Worm (Caenorhabditis elegans) whole organism, early embryonic: ENCODE data around the gene F01D5.3.
"Not testable (repeated sequence)": the region's sequence is repeated elsewhere in the genome, so short reads cannot be mapped to it uniquely, and the experiment has no call there.

Experiments
- ama-1 ChIP-seq: fragments of 150-350 bp; optimal IDR thresholded peaks from 2 replicates; lab custom pipeline; 2014
- ceh-36 ChIP-seq: sonication (generic microtip); optimal IDR thresholded peaks from 2 replicates; lab custom pipeline; 2016; ENCODE audit warnings: missing genetic modification characterization, inconsistent platforms, missing compliant biosample characterization
- flt-1 ChIP-seq: fragments of 200-800 bp; sonication (Bioruptor generic); IDR thresholded peaks from 2 replicates; pipeline ENCODE4 v1.3.6; 2022; ENCODE audit warnings: missing genetic modification characterization, missing compliant biosample characterization
- hmbx-1 ChIP-seq: sonication (generic microtip); optimal IDR thresholded peaks from 2 replicates; lab custom pipeline; 2016; ENCODE audit warnings: mild to moderate bottlenecking, missing genetic modification characterization, missing compliant biosample characterization
- hnd-1 ChIP-seq: sonication (generic microtip); optimal IDR thresholded peaks from 2 replicates; lab custom pipeline; 2016; ENCODE audit warnings: missing genetic modification characterization, missing compliant biosample characterization
- sea-1 ChIP-seq: fragments of 200-800 bp; sonication (Bioruptor generic); conservative IDR thresholded peaks from 2 replicates; pipeline ENCODE4 v1.3.6; 2022; ENCODE audit warnings: missing genetic modification characterization, missing compliant biosample characterization
- tbx-11 ChIP-seq: fragments of 200-800 bp; sonication (Bioruptor generic); IDR thresholded peaks from 2 replicates; pipeline ENCODE4 v1.3.6; 2022; ENCODE audit warnings: missing genetic modification characterization, missing compliant biosample characterization
- tbx-37 ChIP-seq: fragments of 200-800 bp; sonication (Bioruptor generic); conservative IDR thresholded peaks from 2 replicates; pipeline ENCODE4 v1.3.6; 2022; ENCODE audit warnings: missing genetic modification reagents, missing genetic modification characterization, missing compliant biosample characterization
- tra-4 ChIP-seq: sonication (generic microtip); optimal IDR thresholded peaks from 2 replicates; lab custom pipeline; 2017; ENCODE audit warnings: missing genetic modification characterization, missing compliant biosample characterization

DNA sequence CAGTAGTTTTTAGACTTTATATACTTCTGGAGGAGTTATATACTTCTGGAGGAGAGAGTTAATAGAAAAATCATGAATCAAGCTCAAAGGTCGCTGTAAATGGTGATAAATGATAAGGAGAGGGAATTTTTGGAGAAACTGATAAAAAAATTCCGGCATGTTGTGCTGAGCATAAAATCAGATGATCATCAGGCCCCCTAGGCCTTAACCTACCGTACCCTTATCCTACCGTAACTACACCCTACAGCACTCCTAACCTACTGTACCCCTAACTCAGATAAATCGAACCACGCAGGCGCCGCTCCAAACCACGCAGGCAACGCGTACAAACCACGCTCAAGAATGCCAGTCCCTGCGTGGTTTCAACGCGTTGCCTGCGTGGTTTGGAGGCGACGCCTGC, at the start of gene F01D5.3:
- TF ChIP-seq tra-4 (tag; lab: Kevin White, UChicago); tbx-37 (GFP tag; lab: Robert Waterston, UW); sea-1 (GFP tag; lab: Robert Waterston, UW); ama-1 (lab: Kevin White, UChicago); hmbx-1; tbx-11; ceh-36 (tag; lab: Kevin White, UChicago); hnd-1 (tag; lab: Kevin White, UChicago); flt-1 (GFP tag; lab: Robert Waterston, UW): not testable (repeated sequence)
